Worm (Caenorhabditis elegans): ENCODE data around the gene htz-1.

htz-1 gene

DNA sequence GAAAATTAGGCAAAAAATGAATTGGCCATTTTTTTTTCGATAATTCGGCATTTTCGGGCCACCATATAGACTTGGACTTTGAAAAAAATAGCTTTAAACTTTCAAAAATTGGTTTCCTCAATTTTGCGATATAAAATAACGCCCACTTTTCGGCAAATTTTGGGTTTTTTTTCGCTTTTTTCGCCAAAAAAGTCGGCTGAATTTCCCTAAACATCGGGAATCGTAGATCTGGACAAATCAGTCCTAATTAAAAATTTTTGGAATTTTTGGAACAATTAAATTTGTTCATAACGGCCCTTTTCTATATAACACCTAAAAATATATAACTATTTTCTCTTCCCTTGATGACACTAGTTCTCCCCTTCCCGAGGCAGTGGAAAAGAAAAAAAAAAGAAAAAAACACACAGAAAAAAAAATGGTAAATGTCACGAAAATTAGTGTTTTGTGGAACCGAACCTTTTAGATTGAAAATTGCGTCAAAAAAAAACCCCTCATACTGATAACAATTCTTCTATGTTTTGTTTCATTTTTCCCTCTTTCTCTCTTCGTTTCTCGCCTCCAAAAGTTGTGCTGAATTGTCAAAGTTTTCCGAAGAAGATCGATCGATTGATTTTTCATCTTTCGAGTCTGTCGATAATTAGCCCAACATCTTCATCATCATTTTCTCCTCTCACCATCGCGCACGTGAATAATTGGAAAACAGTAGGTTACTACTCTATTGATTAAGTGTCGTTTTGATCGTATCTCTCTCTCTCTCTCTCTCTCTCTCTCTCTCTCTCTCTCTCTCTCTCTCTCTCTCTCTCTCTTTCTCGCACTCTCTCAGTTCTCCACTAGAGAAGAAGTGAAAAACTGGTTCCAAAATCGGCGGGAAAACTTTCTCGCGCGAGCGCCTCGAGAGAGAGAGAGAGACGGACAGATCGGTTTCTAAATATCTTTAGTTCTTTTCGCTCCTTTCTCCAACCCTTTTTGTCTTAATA lies 45.4 kb upstream of the htz-1 start, which contains the start of gene Y24D9A.6:
Gene Y24D9A.6, minus strand, starts transcription at position 51 of the 977 bp plus-strand sequence.
- TF ChIP-seq tbx-11 (GFP tag; IDR thresholded peaks at IDR 0.05) (no peak), aly-1 (tag; optimal IDR thresholded peaks at IDR 0.05) (no peak), tbx-37 (GFP tag; conservative IDR thresholded peaks at IDR 0.05) (no peak), F13C5.2 (tag; optimal IDR thresholded peaks at IDR 0.05) (no peak), hnd-1 (tag; optimal IDR thresholded peaks at IDR 0.05) (no peak), ama-1 (optimal IDR thresholded peaks at IDR 0.05) (no peak), hmbx-1 (tag; optimal IDR thresholded peaks at IDR 0.05) (no peak), hmg-4 (GFP tag; optimal IDR thresholded peaks at IDR 0.05) (no peak), sea-1 (GFP tag; conservative IDR thresholded peaks at IDR 0.05) (no peak), scrt-1 (GFP tag; IDR thresholded peaks at IDR 0.05) (no peak), pes-1 (GFP tag; IDR thresholded peaks at IDR 0.05) (no peak), B0310.2 (tag; optimal IDR thresholded peaks at IDR 0.05) (no peak), flt-1 (GFP tag; IDR thresholded peaks at IDR 0.05) (no peak), ceh-36 (tag; optimal IDR thresholded peaks at IDR 0.05) (no peak), ceh-13 (GFP tag; optimal IDR thresholded peaks at IDR 0.05) (no peak), ets-7 (tag; optimal IDR thresholded peaks at IDR 0.05) (no peak), tra-4 (tag; optimal IDR thresholded peaks at IDR 0.05) (no peak)

DNA sequence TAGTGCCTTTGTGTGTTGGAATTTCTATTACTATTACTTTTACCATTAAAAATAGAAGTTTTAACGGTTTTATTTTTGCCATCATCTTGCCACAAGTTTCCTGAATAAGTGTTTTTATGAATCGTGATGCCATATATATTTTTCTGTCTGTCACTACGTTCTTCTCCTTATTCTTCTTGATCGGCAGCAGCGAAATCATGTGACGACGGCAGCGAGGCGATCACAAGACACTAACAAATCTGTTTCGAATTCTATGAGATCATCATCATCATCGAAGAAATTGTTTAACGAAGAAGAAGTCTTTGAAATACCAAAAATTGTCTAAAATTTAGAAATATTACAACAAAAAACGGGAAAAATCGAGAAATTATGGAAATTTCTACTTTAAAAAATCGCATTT lies 43.6 kb upstream of the htz-1 start:
- TF ChIP-seq scrt-1 (GFP tag; IDR thresholded peaks at IDR 0.05) (no peak), pes-1 (GFP tag; IDR thresholded peaks at IDR 0.05) (no peak), ceh-36 (tag; optimal IDR thresholded peaks at IDR 0.05) (no peak), aly-1 (tag; optimal IDR thresholded peaks at IDR 0.05) (no peak), F13C5.2 (tag; optimal IDR thresholded peaks at IDR 0.05) (no peak), sea-1 (GFP tag; conservative IDR thresholded peaks at IDR 0.05) (no peak)

DNA sequence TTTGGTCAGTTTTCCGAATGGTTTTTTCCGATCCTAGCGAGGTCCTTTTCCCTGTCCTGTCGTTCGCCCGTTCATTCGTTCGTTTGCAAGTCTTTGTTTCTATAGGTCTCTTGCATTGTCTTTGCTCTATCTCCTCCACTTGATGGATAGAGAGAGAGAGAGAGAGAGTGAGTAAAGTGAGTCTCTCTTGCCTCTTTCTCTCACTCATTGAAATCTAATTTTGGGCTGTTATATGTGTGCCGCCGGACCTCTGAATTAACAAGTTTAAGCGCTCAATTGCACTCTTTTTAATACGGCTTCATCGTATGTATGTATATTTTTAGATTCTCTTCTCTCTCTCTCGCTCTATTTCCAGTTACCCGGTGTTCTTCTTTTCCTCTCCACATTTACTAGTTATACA lies 42.1 kb upstream of the htz-1 start:
- TF ChIP-seq hmg-4 (GFP tag; optimal IDR thresholded peaks at IDR 0.05) = peak; percentile 38
- TF ChIP-seq ets-7 (tag; optimal IDR thresholded peaks at IDR 0.05) = no peak

DNA sequence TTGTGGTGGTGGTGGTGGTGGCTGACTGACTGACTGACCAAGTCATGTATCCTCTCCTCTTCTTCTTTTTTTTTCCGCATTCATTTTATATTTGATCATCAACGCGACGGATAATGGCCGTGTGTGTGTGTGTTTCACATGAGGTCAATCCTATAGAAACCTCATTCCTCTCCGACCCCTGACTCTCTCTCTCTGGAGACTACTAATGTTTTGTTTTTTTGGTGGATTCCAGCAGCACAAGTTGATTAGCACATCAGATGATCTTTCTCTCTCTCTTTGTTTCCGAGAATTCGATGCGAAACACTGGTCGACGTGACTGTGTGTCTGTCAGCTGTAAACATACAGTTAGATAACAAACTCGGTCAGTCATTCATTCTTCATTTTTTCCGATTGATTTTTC lies 40.9 kb upstream of the htz-1 start, which contains the start of gene Y24D9A.7:
Gene Y24D9A.7, minus strand, starts transcription at position 46 of the 400 bp plus-strand sequence.
- TF ChIP-seq tra-4 (tag; optimal IDR thresholded peaks at IDR 0.05) = no peak
- no peak for TF ChIP-seq hnd-1 (tag; optimal IDR thresholded peaks at IDR 0.05)
- TF ChIP-seq hmbx-1 (tag; optimal IDR thresholded peaks at IDR 0.05) = no peak
- TF ChIP-seq ceh-13 (GFP tag; optimal IDR thresholded peaks at IDR 0.05) = no peak
- no peak for TF ChIP-seq flt-1 (GFP tag; IDR thresholded peaks at IDR 0.05)
- no peak for TF ChIP-seq B0310.2 (tag; optimal IDR thresholded peaks at IDR 0.05)

DNA sequence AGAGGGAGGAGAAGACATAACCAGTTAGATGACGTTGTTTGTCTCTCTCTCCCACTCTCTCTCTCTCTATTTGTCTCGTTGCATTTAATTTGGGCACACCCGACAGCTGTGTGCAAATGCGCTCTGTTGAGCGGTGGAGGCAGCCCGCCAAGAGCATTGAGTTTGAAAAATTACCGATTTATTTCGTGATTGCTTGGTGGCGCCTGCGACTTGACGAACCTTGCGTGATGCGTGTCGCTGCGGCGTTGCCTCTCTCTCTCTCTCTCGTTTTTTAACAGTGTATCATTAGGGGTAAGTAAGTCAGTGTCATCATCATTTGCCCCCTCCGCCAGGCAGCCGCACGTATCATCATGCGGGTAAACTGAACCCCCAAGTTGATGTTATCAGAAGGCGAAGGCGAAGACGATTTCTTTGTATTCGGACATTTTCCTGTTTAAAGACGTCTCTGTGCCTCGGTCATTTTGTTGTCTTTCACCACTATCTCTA lies 39.9 kb upstream of the htz-1 start:
- TF ChIP-seq F13C5.2 (tag; optimal IDR thresholded peaks at IDR 0.05) = peak; percentile 71
- no peak for TF ChIP-seq sea-1 (GFP tag; conservative IDR thresholded peaks at IDR 0.05)
- TF ChIP-seq scrt-1 (GFP tag; IDR thresholded peaks at IDR 0.05) = no peak
- TF ChIP-seq ets-7 (tag; optimal IDR thresholded peaks at IDR 0.05) = no peak
- TF ChIP-seq tbx-37 (GFP tag; conservative IDR thresholded peaks at IDR 0.05) = no peak
- 0 out of 2 replicates have a peak, but pooled peaks have one; percentile 33 for TF ChIP-seq tbx-11 (GFP tag; IDR thresholded peaks at IDR 0.05)

DNA sequence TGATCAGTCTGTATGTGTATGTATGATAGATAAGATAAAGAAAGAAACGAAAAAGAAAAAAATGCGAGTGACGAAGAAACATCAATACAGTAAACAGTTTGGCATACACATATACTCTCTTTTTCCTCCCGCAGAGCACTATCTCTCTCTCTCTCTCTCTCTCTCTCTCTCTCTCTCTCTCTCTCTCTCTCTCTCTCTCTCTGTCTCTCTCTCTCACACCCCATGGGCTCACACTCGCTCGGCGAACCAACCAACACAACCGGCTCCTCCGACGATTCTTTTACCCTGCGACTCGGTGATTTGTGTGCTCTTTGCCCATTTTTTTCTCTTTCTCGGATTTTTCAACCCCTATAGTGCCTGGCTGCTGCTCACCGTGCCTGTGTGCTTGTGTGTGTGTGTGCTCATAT lies 39.0 kb upstream of the htz-1 start:
- TF ChIP-seq sea-1 (GFP tag; conservative IDR thresholded peaks at IDR 0.05) (0 out of 2 replicates have a peak, but pooled peaks have one; percentile 43), aly-1 (tag; optimal IDR thresholded peaks at IDR 0.05) (no peak), ets-7 (tag; optimal IDR thresholded peaks at IDR 0.05) (no peak), tra-4 (tag; optimal IDR thresholded peaks at IDR 0.05) (no peak)

DNA sequence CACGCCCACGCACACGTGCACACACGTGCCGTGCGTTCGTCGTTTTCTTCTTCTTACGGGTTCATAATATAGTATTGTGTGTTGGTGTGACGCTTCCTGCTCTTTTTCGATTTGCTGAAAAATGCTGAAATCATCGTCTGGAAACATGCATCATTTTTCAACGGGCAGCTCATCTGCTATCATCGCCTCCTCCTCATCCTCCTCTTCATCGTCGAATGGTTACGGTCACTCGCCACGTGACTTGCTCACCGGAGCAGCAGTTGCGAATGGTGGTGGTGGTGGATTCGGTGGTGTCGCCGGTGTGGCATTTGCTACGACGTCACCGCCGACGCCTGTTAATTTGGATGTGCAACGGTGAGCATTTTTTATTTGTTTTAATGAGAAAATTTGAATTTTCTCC lies 37.3 kb upstream of the htz-1 start:
- TF ChIP-seq tra-4 (tag; optimal IDR thresholded peaks at IDR 0.05) = no peak
- TF ChIP-seq aly-1 (tag; optimal IDR thresholded peaks at IDR 0.05) = no peak
- TF ChIP-seq F13C5.2 (tag; optimal IDR thresholded peaks at IDR 0.05) = no peak
- TF ChIP-seq flt-1 (GFP tag; IDR thresholded peaks at IDR 0.05) = no peak
- TF ChIP-seq scrt-1 (GFP tag; IDR thresholded peaks at IDR 0.05) = no peak
- no peak for TF ChIP-seq ets-7 (tag; optimal IDR thresholded peaks at IDR 0.05)
- no peak for TF ChIP-seq tbx-11 (GFP tag; IDR thresholded peaks at IDR 0.05)
- TF ChIP-seq sea-1 (GFP tag; conservative IDR thresholded peaks at IDR 0.05) = no peak
- TF ChIP-seq ceh-36 (tag; optimal IDR thresholded peaks at IDR 0.05) = no peak
- TF ChIP-seq pes-1 (GFP tag; IDR thresholded peaks at IDR 0.05) = no peak
- no peak for TF ChIP-seq hnd-1 (tag; optimal IDR thresholded peaks at IDR 0.05)
- no peak for TF ChIP-seq ceh-13 (GFP tag; optimal IDR thresholded peaks at IDR 0.05)
- no peak for TF ChIP-seq tbx-37 (GFP tag; conservative IDR thresholded peaks at IDR 0.05)
- no peak for TF ChIP-seq hmg-4 (GFP tag; optimal IDR thresholded peaks at IDR 0.05)
- no peak for TF ChIP-seq ama-1 (optimal IDR thresholded peaks at IDR 0.05)
- TF ChIP-seq B0310.2 (tag; optimal IDR thresholded peaks at IDR 0.05) = no peak
- TF ChIP-seq hmbx-1 (tag; optimal IDR thresholded peaks at IDR 0.05) = no peak

DNA sequence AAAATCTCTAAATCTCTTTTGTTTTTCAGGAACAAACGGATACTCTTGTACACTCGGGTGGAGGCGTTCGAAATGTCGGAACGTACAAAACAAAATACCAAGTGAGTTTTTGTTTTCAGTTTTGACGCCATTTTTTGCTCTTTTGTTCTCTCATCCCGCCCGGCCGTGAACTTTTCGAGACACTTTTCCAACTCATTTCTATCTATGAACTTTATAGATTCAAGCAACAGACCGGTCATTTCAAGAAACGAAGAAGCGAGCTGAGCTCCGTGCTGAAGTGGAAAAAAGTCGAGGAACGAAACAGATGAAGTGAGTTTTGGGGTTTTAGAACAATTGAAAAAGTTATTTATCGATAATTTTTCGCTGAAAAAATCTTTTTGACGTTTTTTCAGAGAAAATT lies 35.5 kb upstream of the htz-1 start:
- TF ChIP-seq ceh-13 (GFP tag; optimal IDR thresholded peaks at IDR 0.05) (no peak), tbx-37 (GFP tag; conservative IDR thresholded peaks at IDR 0.05) (no peak), pes-1 (GFP tag; IDR thresholded peaks at IDR 0.05) (no peak), hnd-1 (tag; optimal IDR thresholded peaks at IDR 0.05) (no peak), scrt-1 (GFP tag; IDR thresholded peaks at IDR 0.05) (no peak), B0310.2 (tag; optimal IDR thresholded peaks at IDR 0.05) (no peak)

Measured in whole organism, early embryonic.